Worm (Caenorhabditis elegans) whole organism, young adult: ENCODE data around the gene pqbp-1.1.
A peak's percentile ranks its signal among the peaks of the same experiment; 100 is the strongest.

ENCODE experiments used
- F39B2.1 ChIP-seq: fragments of 200-800 bp; sonication (Bioruptor generic); IDR thresholded peaks from 2 replicates; pipeline ENCODE4 v1.3.6; 2022; ENCODE audit warnings: missing genetic modification reagents, missing genetic modification characterization, missing compliant biosample characterization
- Y79H2A.3 ChIP-seq: fragments of 200-800 bp; sonication (Bioruptor generic); conservative IDR thresholded peaks from 2 replicates; pipeline ENCODE4 v1.3.6; 2022; ENCODE audit warnings: missing genetic modification reagents, missing genetic modification characterization, missing compliant biosample characterization
- ama-1 ChIP-seq, 3 experiments: fragments of 150-350 bp in 1 of 3; sonication (generic microtip) in 2 of 3; optimal IDR thresholded peaks; 2 replicates each; lab custom pipeline; 2014 to 2018; ENCODE audit warnings: missing biosample characterization in 2 of 3, missing genetic modification characterization in 2 of 3, missing genetic modification reagents in 2 of 3
- aptf-3 ChIP-seq: fragments of 200-800 bp; sonication (Bioruptor generic); IDR thresholded peaks from 2 replicates; pipeline ENCODE4 v1.3.6; 2022; ENCODE audit warnings: missing genetic modification characterization, missing compliant biosample characterization
- dpl-1 ChIP-seq: fragments of 150-350 bp; optimal IDR thresholded peaks from 2 replicates; lab custom pipeline; 2014; ENCODE audit warnings: missing biosample characterization, missing genetic modification reagents, missing genetic modification characterization
- egrh-3 ChIP-seq: fragments of 200-800 bp; sonication (Bioruptor generic); IDR thresholded peaks from 2 replicates; pipeline ENCODE4 v1.3.6; 2022; ENCODE audit warnings: missing genetic modification reagents, missing genetic modification characterization, missing compliant biosample characterization
- lin-26 ChIP-seq: fragments of 200-800 bp; sonication (Bioruptor generic); IDR thresholded peaks from 2 replicates; pipeline ENCODE4 v1.3.6; 2022; ENCODE audit warnings: missing genetic modification reagents, missing genetic modification characterization, missing compliant biosample characterization
- mcd-1 ChIP-seq: fragments of 200-800 bp; sonication (Bioruptor generic); IDR thresholded peaks from 2 replicates; pipeline ENCODE4 v1.3.6; 2022; ENCODE audit warnings: missing genetic modification reagents, missing genetic modification characterization, missing compliant biosample characterization
- nhr-120 ChIP-seq: fragments of 200-800 bp; sonication (Bioruptor generic); IDR thresholded peaks from 2 replicates; pipeline ENCODE4 v1.3.6; 2022; ENCODE audit warnings: missing genetic modification characterization, missing compliant biosample characterization
- pha-4 ChIP-seq: fragments of 150-350 bp; sonication (generic microtip); optimal IDR thresholded peaks from 2 replicates; lab custom pipeline; 2014; ENCODE audit warnings: missing biosample characterization, missing genetic modification reagents, missing genetic modification characterization
- snpc-1.1 ChIP-seq: sonication (generic microtip); optimal IDR thresholded peaks from 2 replicates; lab custom pipeline; 2017; ENCODE audit warnings: missing genetic modification characterization, mild to moderate bottlenecking, missing compliant biosample characterization, antibody characterized with exemption, moderate library complexity, missing genotype, missing genetic modification reagents; ENCODE audit not compliant: insufficient read depth
- snpc-4 ChIP-seq, 5 experiments: fragments of 150-350 bp in 1 of 5; sonication (generic microtip) in 4 of 5; optimal IDR thresholded peaks; 2 replicates each; lab custom pipeline; 2014 to 2018; ENCODE audit warnings: missing genetic modification characterization in 5 of 5, missing biosample characterization in 3 of 5, antibody characterized with exemption in 2 of 5, mild to moderate bottlenecking in 2 of 5, missing compliant biosample characterization in 2 of 5, missing genotype in 2 of 5, moderate library complexity in 2 of 5, missing genetic modification reagents in 1 of 5
- unc-62 ChIP-seq: fragments of 150-350 bp; optimal IDR thresholded peaks from 2 replicates; lab custom pipeline; 2014; ENCODE audit warnings: missing biosample characterization, missing genetic modification reagents, missing genetic modification characterization

DNA sequence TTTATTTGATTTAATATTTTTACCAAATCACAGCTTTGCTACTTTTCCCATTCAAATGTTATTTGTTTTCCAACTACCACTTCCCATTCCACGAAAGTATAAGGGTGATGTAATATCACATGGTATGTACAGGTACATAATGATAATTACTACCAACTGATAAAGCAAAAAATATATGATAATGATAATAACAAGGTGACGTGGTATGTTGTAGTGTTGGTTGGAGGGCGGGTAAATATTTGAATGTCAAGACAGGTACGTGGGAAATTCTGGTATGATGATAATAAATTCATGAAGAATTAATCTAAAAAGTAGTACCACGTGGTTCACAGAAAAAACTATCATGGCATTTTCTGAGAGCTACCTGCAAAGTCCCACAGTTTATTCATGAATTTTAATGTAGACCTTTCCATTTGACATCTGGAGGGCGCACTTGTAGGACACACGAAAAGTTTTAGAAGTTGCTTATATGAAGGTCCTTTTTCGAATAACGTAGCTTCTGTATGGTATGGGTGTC is 30.4 kb upstream of the pqbp-1.1 start:
- no peak for TF ChIP-seq ama-1 (optimal IDR thresholded peaks at IDR 0.05; lab: Kevin White, UChicago)
- no peak for TF ChIP-seq ama-1 (GFP tag; optimal IDR thresholded peaks at IDR 0.05; lab: Kevin White, UChicago)
- no peak for TF ChIP-seq egrh-3 (GFP tag; lab: Robert Waterston, UW)
- TF ChIP-seq snpc-1.1 (tag; lab: Kevin White, UChicago) = no peak
- TF ChIP-seq pha-4 (tag; lab: Kevin White, UChicago) = peak; percentile 18
- no peak for TF ChIP-seq F39B2.1 (GFP tag; lab: Robert Waterston, UW)
- peak; percentile 4; the same call in 1 of the 2 replicates for TF ChIP-seq mcd-1
- TF ChIP-seq snpc-4 (GFP tag; optimal IDR thresholded peaks at IDR 0.05; lab: Kevin White, UChicago) = no peak
- no peak for TF ChIP-seq snpc-4 (tag; optimal IDR thresholded peaks at IDR 0.05; lab: Kevin White, UChicago)
- TF ChIP-seq unc-62 (GFP tag; lab: Kevin White, UChicago) = peak; percentile 20
- TF ChIP-seq lin-26 = no peak
- no peak for TF ChIP-seq aptf-3 (GFP tag; lab: Robert Waterston, UW)
- no peak for TF ChIP-seq dpl-1 (GFP tag; lab: Kevin White, UChicago)
- TF ChIP-seq nhr-120 = no peak
- no peak for TF ChIP-seq Y79H2A.3 (GFP tag; lab: Robert Waterston, UW)
